Fruit fly (Drosophila melanogaster) S2 (cell line): ENCODE measurements around the gene Girdin.

Experiments
- CG8478 ChIP-seq: fragments of >200 bp; optimal IDR thresholded peaks from 2 replicates; lab custom pipeline; 2018
- CTCF ChIP-seq, 2 experiments: fragments of >200 bp; optimal IDR thresholded peaks; 2 replicates each; lab custom pipeline; 2018

DNA sequence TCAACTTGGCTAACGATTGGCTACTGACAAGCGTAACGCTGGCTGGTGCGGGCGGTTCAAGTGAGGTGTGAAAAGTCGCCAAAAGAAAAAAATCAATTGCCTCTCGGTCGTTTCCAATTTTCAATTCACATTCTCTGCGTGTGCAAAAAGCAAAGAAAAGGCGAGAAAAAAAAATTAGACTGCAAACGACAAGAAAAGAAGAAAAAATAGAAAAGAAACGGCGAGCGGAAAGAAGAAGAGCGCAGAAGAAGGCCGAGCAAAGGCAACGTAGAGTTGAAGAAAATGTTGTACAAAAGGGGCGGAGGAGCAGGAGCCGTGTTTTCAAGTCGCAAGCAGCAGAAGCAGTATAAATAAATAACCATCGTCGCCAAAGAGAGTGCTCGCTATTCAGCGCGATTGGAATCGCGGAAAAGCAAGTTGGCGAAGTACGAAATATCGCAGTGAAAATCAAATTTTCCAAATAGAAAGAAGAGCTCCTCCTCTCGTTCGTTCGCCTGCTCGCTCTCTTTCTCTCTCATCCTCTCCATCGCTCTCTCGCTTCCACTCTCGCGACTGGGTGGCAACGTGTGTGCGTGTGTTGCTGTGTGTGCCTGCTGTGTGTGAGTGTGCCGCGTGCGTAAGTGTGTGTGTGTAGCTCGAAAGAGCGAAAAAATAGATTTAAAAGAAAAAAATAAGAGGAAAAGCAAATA is 47.2 kb downstream of the Girdin start:
- no peak for TF ChIP-seq CTCF (optimal IDR thresholded peaks at IDR 0.05; lab: Kevin White, UChicago)
- TF ChIP-seq CG8478, result no peak
